Worm (Caenorhabditis elegans) whole organism, young adult: ENCODE data around the gene cyn-8.

Experiments
- B0019.2 ChIP-seq: fragments of 200-800 bp; sonication (Bioruptor generic); conservative IDR thresholded peaks from 2 replicates; pipeline ENCODE4 v1.3.6; 2022; ENCODE audit warnings: missing genetic modification reagents, missing genetic modification characterization, missing compliant biosample characterization
- T26A5.8 ChIP-seq: sonication (generic microtip); optimal IDR thresholded peaks from 2 replicates; lab custom pipeline; 2016; ENCODE audit warnings: missing genetic modification characterization, missing compliant biosample characterization
- Y79H2A.3 ChIP-seq: fragments of 200-800 bp; sonication (Bioruptor generic); conservative IDR thresholded peaks from 2 replicates; pipeline ENCODE4 v1.3.6; 2022; ENCODE audit warnings: missing genetic modification reagents, missing genetic modification characterization, missing compliant biosample characterization
- dpl-1 ChIP-seq: fragments of 150-350 bp; optimal IDR thresholded peaks from 2 replicates; lab custom pipeline; 2014; ENCODE audit warnings: missing biosample characterization, missing genetic modification reagents, missing genetic modification characterization
- let-526 ChIP-seq: fragments of 200-800 bp; sonication (Bioruptor generic); IDR thresholded peaks from 2 replicates; pipeline ENCODE4 v1.3.6; 2022; ENCODE audit warnings: missing genetic modification reagents, missing genetic modification characterization, missing compliant biosample characterization
- lin-35 ChIP-seq, 3 experiments: fragments of 150-350 bp in 2 of 3; sonication (generic microtip) in 1 of 3; optimal IDR thresholded peaks; 2 replicates each; lab custom pipeline; 2014 to 2018; ENCODE audit warnings: missing biosample characterization in 3 of 3, missing genetic modification characterization in 3 of 3, missing genetic modification reagents in 3 of 3
- lsy-27 ChIP-seq: sonication (generic microtip); optimal IDR thresholded peaks from 2 replicates; lab custom pipeline; 2017; ENCODE audit warnings: missing genetic modification characterization, mild to moderate bottlenecking, missing compliant biosample characterization, antibody characterized with exemption, missing genotype, borderline replicate concordance; ENCODE audit not compliant: insufficient read depth
- madf-6 ChIP-seq: fragments of 200-800 bp; sonication (Bioruptor generic); IDR thresholded peaks from 2 replicates; pipeline ENCODE4 v1.3.6; 2022; ENCODE audit warnings: missing genetic modification reagents, missing genetic modification characterization, missing compliant biosample characterization
- mxl-1 ChIP-seq: sonication (generic microtip); optimal IDR thresholded peaks from 2 replicates; lab custom pipeline; 2016; ENCODE audit warnings: missing genetic modification characterization, missing compliant biosample characterization
- pha-4 ChIP-seq: fragments of 150-350 bp; sonication (generic microtip); optimal IDR thresholded peaks from 2 replicates; lab custom pipeline; 2014; ENCODE audit warnings: missing biosample characterization, missing genetic modification reagents, missing genetic modification characterization
- rec-8 ChIP-seq, 2 experiments: sonication (generic microtip); optimal IDR thresholded peaks; 2 replicates each; lab custom pipeline; 2016; ENCODE audit warnings: mild to moderate bottlenecking in 2 of 2, missing genetic modification characterization in 2 of 2, missing genetic modification reagents in 2 of 2, missing genotype in 2 of 2, missing biosample characterization in 1 of 2, missing compliant biosample characterization in 1 of 2, moderate library complexity in 1 of 2
- sptf-2 ChIP-seq: fragments of 200-800 bp; sonication (Bioruptor generic); optimal IDR thresholded peaks from 2 replicates; lab custom pipeline; 2018; ENCODE audit warnings: mild to moderate bottlenecking, missing genetic modification characterization, missing compliant biosample characterization
- unc-62 ChIP-seq: fragments of 150-350 bp; optimal IDR thresholded peaks from 2 replicates; lab custom pipeline; 2014; ENCODE audit warnings: missing biosample characterization, missing genetic modification reagents, missing genetic modification characterization

- TF ChIP-seq unc-62 (no peak), madf-6 (GFP tag; lab: Robert Waterston, UW) (no peak), lsy-27 (tag; lab: Kevin White, UChicago) (no peak), let-526 (GFP tag; lab: Robert Waterston, UW) (0 out of 2 replicates have a peak, but pooled peaks have one; percentile 29), pha-4 (tag; lab: Kevin White, UChicago) (no peak), Y79H2A.3 (GFP tag; lab: Robert Waterston, UW) (no peak), dpl-1 (no peak), T26A5.8 (tag; lab: Kevin White, UChicago) (no peak), lin-35 (GFP tag; optimal IDR thresholded peaks at IDR 0.05; lab: Kevin White, UChicago) (no peak), mxl-1 (tag; lab: Kevin White, UChicago) (no peak), sptf-2 (no peak), rec-8 (tag; optimal IDR thresholded peaks at IDR 0.05; lab: Kevin White, UChicago) (peak; percentile 14 to 20), B0019.2 (GFP tag; lab: Robert Waterston, UW) (no peak)
Observed at ce11 chrX:8877162-8877561, 33.9 kb upstream of the cyn-8 start.
